Worm (Caenorhabditis elegans): Measurements from ENCODE around the gene R09F10.8.

- no peak for TF ChIP-seq R02D3.7 (tag; optimal IDR thresholded peaks at IDR 0.05)
- no peak for TF ChIP-seq eor-1 (tag; optimal IDR thresholded peaks at IDR 0.05)
- no peak for TF ChIP-seq unc-62 (GFP tag; optimal IDR thresholded peaks at IDR 0.05)
- TF ChIP-seq mdl-1 (tag; optimal IDR thresholded peaks at IDR 0.05) = no peak
- no peak for TF ChIP-seq pqm-1 (tag; optimal IDR thresholded peaks at IDR 0.05)
- TF ChIP-seq snpc-4 (tag; optimal IDR thresholded peaks at IDR 0.05) = no peak
- TF ChIP-seq nhr-11 (tag; optimal IDR thresholded peaks at IDR 0.05) = no peak
- no peak for TF ChIP-seq aly-2 (tag; optimal IDR thresholded peaks at IDR 0.05)
- TF ChIP-seq zag-1 (tag; optimal IDR thresholded peaks at IDR 0.05) = no peak
- no peak for TF ChIP-seq nhr-77 (tag; optimal IDR thresholded peaks at IDR 0.05)
Measured at ce11 chrX:8318950-8319349, 7.3 kb downstream of the R09F10.8 start, which contains the start of gene srh-11.

Measured in whole organism, L3 larva.